Fruit fly (Drosophila melanogaster): Measurements from ENCODE around the gene CG34247.
A peak's percentile ranks its signal among the peaks of the same experiment; 100 is the strongest.

- TF ChIP-seq Lhr (GFP tag; optimal IDR thresholded peaks at IDR 0.05) (peak; percentile 18), ems (GFP tag; optimal IDR thresholded peaks at IDR 0.05) (no peak)
Observed at dm6 chr3L:16231857-16232256, 29.5 kb downstream of the CG34247 start, which contains the start of the genes PDCD-5 and MED10.
